Fruit fly (Drosophila melanogaster): ENCODE measurements around the gene Spindly.

The Spindly gene

dm6 chr2L:3478034-3478880 is 51.9 kb downstream of the Spindly start, which contains the start of gene Thor (continued):
- TF ChIP-seq Rx (GFP tag; IDR thresholded peaks at IDR 0.05) (0 out of 2 replicates have a peak, but pooled peaks have one; percentile 30), exex (tag; optimal IDR thresholded peaks at IDR 0.05) (peak; percentile 59), CG5180 (GFP tag; optimal IDR thresholded peaks at IDR 0.05) (peak; percentile 74), CG3995 (GFP tag; optimal IDR thresholded peaks at IDR 0.05) (no peak), CG17802 (tag; optimal IDR thresholded peaks at IDR 0.05) (peak; percentile 33), Sry-δ (GFP tag; optimal IDR thresholded peaks at IDR 0.05) (peak; percentile 11), CG3726 (GFP tag; IDR thresholded peaks at IDR 0.05) (peak; percentile 53; the same call in 1 of the 3 replicates), CG6854 (GFP tag; optimal IDR thresholded peaks at IDR 0.05) (peak; percentile 78), Sry-β (GFP tag; optimal IDR thresholded peaks at IDR 0.05) (no peak), bigmax (GFP tag; optimal IDR thresholded peaks at IDR 0.05) (peak; percentile 44), zfh1 (GFP tag; IDR thresholded peaks at IDR 0.05) (peak; percentile 80), chif (GFP tag; optimal IDR thresholded peaks at IDR 0.05) (peak; percentile 36 to 45), Fer1 (GFP tag; optimal IDR thresholded peaks at IDR 0.05) (peak; percentile 79), odd (GFP tag; optimal IDR thresholded peaks at IDR 0.05) (peak; percentile 39), Hey (tag; optimal IDR thresholded peaks at IDR 0.05) (peak; percentile 75), rib (GFP tag; IDR thresholded peaks at IDR 0.05) (peak; percentile 88), sr (GFP tag; IDR thresholded peaks at IDR 0.05) (peak; percentile 84), CG7928 (GFP tag; optimal IDR thresholded peaks at IDR 0.05) (no peak), B-H2 (GFP tag; optimal IDR thresholded peaks at IDR 0.05) (peak; percentile 82), CG10979 (tag; optimal IDR thresholded peaks at IDR 0.05) (peak; percentile 50), CG43689 (GFP tag; IDR thresholded peaks at IDR 0.05) (peak; percentile 43; the same call in 1 of the 2 replicates), jigr1 (GFP tag; IDR thresholded peaks at IDR 0.05) (no peak), CG32767 (GFP tag; IDR thresholded peaks at IDR 0.05) (peak; percentile 66), caup (GFP tag; optimal IDR thresholded peaks at IDR 0.05; ENCODE audit: severe bottlenecking) (peak; percentile 91), CG12104 (GFP tag; optimal IDR thresholded peaks at IDR 0.05) (peak; percentile 7), cas (GFP tag; IDR thresholded peaks at IDR 0.05) (peak; percentile 63), usp (GFP tag; optimal IDR thresholded peaks at IDR 0.05) (no peak), CG4820 (GFP tag; optimal IDR thresholded peaks at IDR 0.05) (peak; percentile 13), CG34376 (GFP tag; optimal IDR thresholded peaks at IDR 0.05) (peak; percentile 93), Dp (GFP tag; optimal IDR thresholded peaks at IDR 0.05) (no peak), grn (GFP tag; optimal IDR thresholded peaks at IDR 0.05) (peak; percentile 40), tgo (GFP tag; IDR thresholded peaks at IDR 0.05) (no peak), CG15514 (GFP tag; optimal IDR thresholded peaks at IDR 0.05) (peak; percentile 61), Ada2b (GFP tag; IDR thresholded peaks at IDR 0.05) (peak; percentile 44), CG9727 (GFP tag; optimal IDR thresholded peaks at IDR 0.05) (peak; percentile 79), CG9797 (GFP tag; optimal IDR thresholded peaks at IDR 0.05) (no peak), phol (tag; optimal IDR thresholded peaks at IDR 0.05) (no peak), Six4 (GFP tag; optimal IDR thresholded peaks at IDR 0.05) (peak; percentile 3), Mrtf (GFP tag; IDR thresholded peaks at IDR 0.05) (0 out of 3 replicates have a peak, but pooled peaks have one; percentile 14), CHES-1-like (GFP tag; optimal IDR thresholded peaks at IDR 0.05) (peak; percentile 80), lov (optimal IDR thresholded peaks at IDR 0.05) (no peak), lov (GFP tag; IDR thresholded peaks at IDR 0.05) (peak; percentile 90), Bdp1 (GFP tag; optimal IDR thresholded peaks at IDR 0.05) (peak; percentile 63), pzg (GFP tag; optimal IDR thresholded peaks at IDR 0.05) (peak; percentile 12), BtbVII (GFP tag; optimal IDR thresholded peaks at IDR 0.05) (peak; percentile 81), Dbx (GFP tag; IDR thresholded peaks at IDR 0.05) (peak; percentile 84), CG14965 (GFP tag; optimal IDR thresholded peaks at IDR 0.05; ENCODE audit: borderline replicate concordance) (peak; percentile 41), dm (GFP tag; optimal IDR thresholded peaks at IDR 0.05) (peak; percentile 56)

Data from whole organism, embryonic.